Fruit fly (Drosophila melanogaster) whole organism, adult: ENCODE results near the gene PGS1.

Source experiments
- CG11617 ChIP-seq: fragments of 200-800 bp; sonication (Bioruptor generic); optimal IDR thresholded peaks from 2 replicates; lab custom pipeline; 2017; ENCODE audit warnings: mild to moderate bottlenecking, missing biosample characterization, missing genetic modification reagents, missing genetic modification characterization
- CG12768 ChIP-seq: fragments of 200-800 bp; sonication (Bioruptor generic); optimal IDR thresholded peaks from 2 replicates; lab custom pipeline; 2017; ENCODE audit warnings: missing biosample characterization, missing genetic modification characterization, mild to moderate bottlenecking, moderate library complexity, missing genetic modification reagents
- CG14711 ChIP-seq: fragments of 200-800 bp; sonication (Bioruptor generic); optimal IDR thresholded peaks from 2 replicates; lab custom pipeline; 2018; ENCODE audit warnings: missing biosample characterization, mild to moderate bottlenecking, missing genetic modification characterization, moderate library complexity
- CG1620 ChIP-seq: fragments of 200-800 bp; sonication (Bioruptor generic); optimal IDR thresholded peaks from 2 replicates; lab custom pipeline; 2016; ENCODE audit warnings: missing biosample characterization, missing genetic modification characterization
- CG5204 ChIP-seq: fragments of 200-800 bp; sonication (Bioruptor generic); optimal IDR thresholded peaks from 2 replicates; lab custom pipeline; 2016; ENCODE audit warnings: missing biosample characterization, missing genetic modification characterization
- CG7101 ChIP-seq: fragments of 200-800 bp; sonication (Bioruptor generic); optimal IDR thresholded peaks from 2 replicates; lab custom pipeline; 2018; ENCODE audit warnings: missing biosample characterization, mild to moderate bottlenecking, missing genetic modification characterization, moderate library complexity
- Clk ChIP-seq: fragments of 200-800 bp; sonication (Bioruptor generic); optimal IDR thresholded peaks from 2 replicates; lab custom pipeline; 2017; ENCODE audit warnings: missing biosample characterization, missing genetic modification characterization
- Crg-1 ChIP-seq: fragments of 200-800 bp; sonication (Bioruptor generic); optimal IDR thresholded peaks from 2 replicates; lab custom pipeline; 2016; ENCODE audit warnings: missing biosample characterization, missing genetic modification characterization
- bab1 ChIP-seq: fragments of 200-800 bp; sonication (Bioruptor generic); optimal IDR thresholded peaks from 3 replicates; lab custom pipeline; 2019; ENCODE audit warnings: missing biosample characterization, mild to moderate bottlenecking, missing genetic modification characterization, moderate library complexity
- cic ChIP-seq: fragments of 200-800 bp; sonication (Bioruptor generic); optimal IDR thresholded peaks from 2 replicates; lab custom pipeline; 2017; ENCODE audit warnings: missing biosample characterization, mild to moderate bottlenecking, missing genetic modification characterization, moderate library complexity
- cnc ChIP-seq, 2 experiments: fragments of >200 bp; optimal IDR thresholded peaks; 2 replicates each; lab custom pipeline; 2017
- kay ChIP-seq: fragments of 200-800 bp; sonication (Bioruptor generic); peaks from one replicate; lab custom pipeline; 2016; ENCODE audit warnings: missing biosample characterization, missing genetic modification characterization, borderline replicate concordance
- ovo ChIP-seq: fragments of 200-800 bp; sonication (Bioruptor generic); optimal IDR thresholded peaks from 2 replicates; lab custom pipeline; 2016; ENCODE audit warnings: missing biosample characterization, missing genetic modification characterization
- pad ChIP-seq: fragments of 200-800 bp; sonication (Bioruptor generic); optimal IDR thresholded peaks from 3 replicates; lab custom pipeline; 2017; ENCODE audit warnings: missing biosample characterization, missing genetic modification characterization, mild to moderate bottlenecking, moderate library complexity, missing genetic modification reagents

DNA sequence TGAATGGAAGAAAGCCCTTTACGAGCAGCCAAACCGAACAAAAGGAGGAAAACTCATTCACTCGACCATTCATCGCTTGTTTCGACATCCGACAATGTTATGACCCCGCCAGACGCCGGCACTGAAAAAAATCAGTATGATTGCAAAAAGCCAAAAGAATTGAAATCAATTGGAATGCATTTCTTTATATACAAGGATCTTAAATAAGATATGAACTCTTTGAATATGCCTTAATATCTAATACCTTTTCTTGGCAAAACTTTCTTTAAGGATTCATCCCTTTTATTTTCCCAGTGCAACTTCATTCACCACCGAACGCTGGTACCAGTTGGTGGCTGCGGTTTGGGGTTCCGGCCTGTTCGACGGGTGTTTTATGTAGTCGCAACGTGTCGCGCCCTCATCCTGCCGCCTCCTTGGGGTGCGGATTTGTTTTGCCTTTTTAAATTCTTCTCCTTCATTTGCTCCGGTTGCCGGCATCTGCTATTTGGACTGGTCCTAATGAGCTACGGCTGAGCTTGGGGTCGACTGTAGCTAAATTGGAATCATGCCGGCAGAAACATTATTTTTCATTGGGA is 26.0 kb downstream of the PGS1 start:
- TF ChIP-seq cnc (optimal IDR thresholded peaks at IDR 0.05; lab: Kevin White, UChicago) (no peak), pad (no peak), cic (GFP tag; lab: Kevin White, UChicago) (no peak), CG11617 (GFP tag; lab: Kevin White, UChicago) (no peak), bab1 (GFP tag; lab: Kevin White, UChicago) (no peak), kay (GFP tag; lab: Kevin White, UChicago) (no peak), CG1620 (GFP tag; lab: Kevin White, UChicago) (no peak), CG7101 (tag; lab: Kevin White, UChicago) (peak; percentile 10), CG14711 (tag; lab: Kevin White, UChicago) (no peak), Crg-1 (GFP tag; lab: Kevin White, UChicago) (no peak), ovo (no peak), CG12768 (peak; percentile 17), CG5204 (GFP tag; lab: Kevin White, UChicago) (peak; percentile 29), Clk (no peak)
